Fruit fly (Drosophila melanogaster) whole organism, prepupa: ENCODE measurements around the gene Tbcd.

ENCODE experiments used
- Blimp-1 ChIP-seq: fragments of 200-800 bp; sonication (Bioruptor generic); optimal IDR thresholded peaks from 3 replicates; lab custom pipeline; 2017; ENCODE audit warnings: missing biosample characterization, missing genetic modification characterization, mild to moderate bottlenecking, moderate library complexity, missing genetic modification reagents
- CG10669 ChIP-seq: fragments of 200-800 bp; sonication (Bioruptor generic); optimal IDR thresholded peaks from 3 replicates; lab custom pipeline; 2018; ENCODE audit warnings: missing biosample characterization, mild to moderate bottlenecking, missing genetic modification characterization, moderate library complexity
- CG11294 ChIP-seq: fragments of 200-800 bp; sonication (Bioruptor generic); IDR thresholded peaks from 2 replicates; pipeline ENCODE4 v1.3.6; 2022; ENCODE audit warnings: missing biosample characterization, missing genetic modification characterization
- CG11762 ChIP-seq: fragments of 200-800 bp; sonication (Bioruptor generic); optimal IDR thresholded peaks from 3 replicates; lab custom pipeline; 2016; ENCODE audit warnings: missing biosample characterization, missing genetic modification characterization; ENCODE audit not compliant: insufficient read depth
- CG11902 ChIP-seq: fragments of 200-800 bp; sonication (Bioruptor generic); optimal IDR thresholded peaks from 3 replicates; lab custom pipeline; 2016; ENCODE audit warnings: missing biosample characterization, missing genetic modification characterization
- CG15336 ChIP-seq: fragments of 200-800 bp; sonication (Bioruptor generic); IDR thresholded peaks from 2 replicates; pipeline ENCODE4 v1.3.6; 2022; ENCODE audit warnings: missing biosample characterization, missing genetic modification characterization
- CG16779 ChIP-seq: fragments of 200-800 bp; sonication (Bioruptor generic); optimal IDR thresholded peaks from 3 replicates; lab custom pipeline; 2017; ENCODE audit warnings: missing biosample characterization, mild to moderate bottlenecking, missing genetic modification characterization
- CG3032 ChIP-seq: fragments of 200-800 bp; optimal IDR thresholded peaks from 2 replicates; lab custom pipeline; 2019; ENCODE audit warnings: missing biosample characterization, mild to moderate bottlenecking, missing genetic modification characterization, moderate library complexity
- CG31627 ChIP-seq: fragments of 200-800 bp; sonication (Bioruptor generic); optimal IDR thresholded peaks from 3 replicates; lab custom pipeline; 2016; ENCODE audit warnings: missing biosample characterization, missing genetic modification characterization
- CG32006 ChIP-seq: fragments of 200-800 bp; sonication (Bioruptor generic); optimal IDR thresholded peaks from 3 replicates; lab custom pipeline; 2017; ENCODE audit warnings: missing biosample characterization, mild to moderate bottlenecking, missing genetic modification characterization
- CG34406 ChIP-seq: fragments of 200-800 bp; sonication (Bioruptor generic); optimal IDR thresholded peaks from 3 replicates; lab custom pipeline; 2016; ENCODE audit warnings: missing biosample characterization, missing genetic modification characterization
- CG3919 ChIP-seq: fragments of 200-800 bp; sonication (Bioruptor generic); optimal IDR thresholded peaks from 3 replicates; lab custom pipeline; 2016; ENCODE audit warnings: missing biosample characterization, missing genetic modification characterization
- CG4318 ChIP-seq: fragments of 200-800 bp; sonication (Bioruptor generic); optimal IDR thresholded peaks from 3 replicates; lab custom pipeline; 2017; ENCODE audit warnings: missing biosample characterization, mild to moderate bottlenecking, missing genetic modification characterization
- CG6163 ChIP-seq: fragments of 200-800 bp; sonication (Bioruptor generic); IDR thresholded peaks from 3 replicates; pipeline ENCODE4 v1.3.6; 2022; ENCODE audit warnings: missing biosample characterization, missing genetic modification characterization
- CG6792 ChIP-seq: fragments of 200-800 bp; sonication (Bioruptor generic); optimal IDR thresholded peaks from 3 replicates; lab custom pipeline; 2016; ENCODE audit warnings: missing biosample characterization, missing genetic modification characterization
- CG6808 ChIP-seq: fragments of 200-800 bp; sonication (Bioruptor generic); optimal IDR thresholded peaks from 3 replicates; lab custom pipeline; 2017; ENCODE audit warnings: missing biosample characterization, missing genetic modification characterization, mild to moderate bottlenecking, moderate library complexity, missing genetic modification reagents
- CG6854 ChIP-seq: fragments of 200-800 bp; sonication (Bioruptor generic); optimal IDR thresholded peaks from 2 replicates; lab custom pipeline; 2017; ENCODE audit warnings: missing biosample characterization, mild to moderate bottlenecking, missing genetic modification characterization
- CG7368 ChIP-seq: fragments of 200-800 bp; sonication (Bioruptor generic); optimal IDR thresholded peaks from 3 replicates; lab custom pipeline; 2016; ENCODE audit warnings: missing biosample characterization, missing genetic modification characterization
- CG8119 ChIP-seq: fragments of 200-800 bp; sonication (Bioruptor generic); IDR thresholded peaks from 3 replicates; pipeline ENCODE4 v1.3.6; 2022; ENCODE audit warnings: missing biosample characterization, missing genetic modification characterization
- CG8319 ChIP-seq: fragments of 200-800 bp; sonication (Bioruptor generic); optimal IDR thresholded peaks from 3 replicates; lab custom pipeline; 2016; ENCODE audit warnings: missing biosample characterization, missing genetic modification characterization
- CG8632 ChIP-seq: fragments of 200-800 bp; sonication (Bioruptor generic); optimal IDR thresholded peaks from 3 replicates; lab custom pipeline; 2016; ENCODE audit warnings: missing biosample characterization, missing genetic modification characterization
- Eip75B ChIP-seq: fragments of 200-800 bp; sonication (Bioruptor generic); optimal IDR thresholded peaks from 3 replicates; lab custom pipeline; 2016; ENCODE audit warnings: missing biosample characterization, missing genetic modification characterization
- Eip78C ChIP-seq: fragments of 200-800 bp; sonication (Bioruptor generic); peaks from one replicate; lab custom pipeline; 2016; ENCODE audit warnings: missing biosample characterization, missing genetic modification characterization
- Ets21C ChIP-seq: fragments of 200-800 bp; sonication (Bioruptor generic); optimal IDR thresholded peaks from 3 replicates; lab custom pipeline; 2016; ENCODE audit warnings: missing biosample characterization, missing genetic modification characterization
- Ets96B ChIP-seq: fragments of 200-800 bp; optimal IDR thresholded peaks from 2 replicates; lab custom pipeline; 2019; ENCODE audit warnings: missing biosample characterization, mild to moderate bottlenecking, missing genetic modification characterization, moderate library complexity
- Hr38 ChIP-seq: sonication (Bioruptor generic); optimal IDR thresholded peaks from 2 replicates; lab custom pipeline; 2016; ENCODE audit warnings: missing biosample characterization, missing genetic modification characterization
- Hr4 ChIP-seq: fragments of 200-800 bp; sonication (Bioruptor generic); optimal IDR thresholded peaks from 3 replicates; lab custom pipeline; 2016; ENCODE audit warnings: missing biosample characterization, missing genetic modification characterization
- Lpt ChIP-seq: fragments of 200-800 bp; sonication (Bioruptor generic); optimal IDR thresholded peaks from 3 replicates; lab custom pipeline; 2016; ENCODE audit warnings: missing biosample characterization, missing genetic modification characterization
- Met ChIP-seq: fragments of 200-800 bp; sonication (Bioruptor generic); optimal IDR thresholded peaks from 3 replicates; lab custom pipeline; 2016; ENCODE audit warnings: missing biosample characterization, missing genetic modification characterization
- OdsH ChIP-seq: fragments of 200-800 bp; sonication (Bioruptor generic); optimal IDR thresholded peaks from 3 replicates; lab custom pipeline; 2016; ENCODE audit warnings: missing biosample characterization, missing genetic modification characterization
- Smox ChIP-seq: fragments of 200-800 bp; sonication (Bioruptor generic); optimal IDR thresholded peaks from 3 replicates; lab custom pipeline; 2016; ENCODE audit warnings: missing biosample characterization, missing genetic modification characterization
- Sox102F ChIP-seq: fragments of 200-800 bp; sonication (Bioruptor generic); optimal IDR thresholded peaks from 2 replicates; lab custom pipeline; 2016; ENCODE audit warnings: missing biosample characterization, mild to moderate bottlenecking, missing genetic modification characterization
- Sox14 ChIP-seq: fragments of 200-800 bp; sonication (Bioruptor generic); optimal IDR thresholded peaks from 3 replicates; lab custom pipeline; 2016; ENCODE audit warnings: missing biosample characterization, missing genetic modification characterization
- achi ChIP-seq: fragments of 200-800 bp; sonication (Bioruptor generic); optimal IDR thresholded peaks from 3 replicates; lab custom pipeline; 2016; ENCODE audit warnings: missing biosample characterization, missing genetic modification characterization
- acj6 ChIP-seq: fragments of 200-800 bp; sonication (Bioruptor generic); optimal IDR thresholded peaks from 3 replicates; lab custom pipeline; 2016; ENCODE audit warnings: missing biosample characterization, missing genetic modification characterization
- cyc ChIP-seq: fragments of 200-800 bp; sonication (Bioruptor generic); optimal IDR thresholded peaks from 3 replicates; lab custom pipeline; 2016; ENCODE audit warnings: missing biosample characterization, missing genetic modification characterization
- dac ChIP-seq: fragments of 200-800 bp; sonication (Bioruptor generic); optimal IDR thresholded peaks from 2 replicates; lab custom pipeline; 2017; ENCODE audit warnings: missing biosample characterization, mild to moderate bottlenecking, missing genetic modification characterization
- dsx ChIP-seq: fragments of 200-800 bp; optimal IDR thresholded peaks from 3 replicates; lab custom pipeline; 2019; ENCODE audit warnings: missing biosample characterization, mild to moderate bottlenecking, missing genetic modification characterization, moderate library complexity; ENCODE audit not compliant: poor library complexity, severe bottlenecking
- fd59A ChIP-seq: fragments of 200-800 bp; sonication (Bioruptor generic); optimal IDR thresholded peaks from 2 replicates; lab custom pipeline; 2017; ENCODE audit warnings: missing biosample characterization, mild to moderate bottlenecking, missing genetic modification characterization, missing genetic modification reagents
- fd85E ChIP-seq: fragments of 200-800 bp; sonication (Bioruptor generic); optimal IDR thresholded peaks from 3 replicates; lab custom pipeline; 2016; ENCODE audit warnings: missing biosample characterization, missing genetic modification characterization
- fkh ChIP-seq: fragments of 200-800 bp; sonication (Bioruptor generic); optimal IDR thresholded peaks from 3 replicates; lab custom pipeline; 2017; ENCODE audit warnings: missing biosample characterization, mild to moderate bottlenecking, missing genetic modification characterization, moderate library complexity
- lz ChIP-seq: fragments of 200-800 bp; sonication (Bioruptor generic); optimal IDR thresholded peaks from 3 replicates; lab custom pipeline; 2016; ENCODE audit warnings: missing biosample characterization, missing genetic modification characterization
- net ChIP-seq: fragments of 200-800 bp; sonication (Bioruptor generic); optimal IDR thresholded peaks from 3 replicates; lab custom pipeline; 2016; ENCODE audit warnings: missing biosample characterization, missing genetic modification characterization
- salr ChIP-seq, 2 experiments: fragments of 200-800 bp; sonication (Bioruptor generic); optimal IDR thresholded peaks; 3 replicates each; lab custom pipeline; 2016 to 2018; ENCODE audit warnings: missing biosample characterization in 2 of 2, missing genetic modification characterization in 2 of 2, mild to moderate bottlenecking in 1 of 2
- spab ChIP-seq: fragments of 200-800 bp; sonication (Bioruptor generic); optimal IDR thresholded peaks from 2 replicates; lab custom pipeline; 2017; ENCODE audit warnings: missing biosample characterization, mild to moderate bottlenecking, missing genetic modification characterization, missing genetic modification reagents
- ss ChIP-seq, 2 experiments: fragments of 200-800 bp; sonication (Bioruptor generic); optimal IDR thresholded peaks; 2 replicates in 1 of 2; 3 replicates in 1 of 2; lab custom pipeline; 2017 to 2018; ENCODE audit warnings: mild to moderate bottlenecking in 2 of 2, missing biosample characterization in 2 of 2, missing genetic modification characterization in 2 of 2, moderate library complexity in 1 of 2
- topi ChIP-seq: fragments of 200-800 bp; sonication (Bioruptor generic); optimal IDR thresholded peaks from 3 replicates; lab custom pipeline; 2016; ENCODE audit warnings: missing biosample characterization, missing genetic modification characterization

Gene Tbcd

DNA sequence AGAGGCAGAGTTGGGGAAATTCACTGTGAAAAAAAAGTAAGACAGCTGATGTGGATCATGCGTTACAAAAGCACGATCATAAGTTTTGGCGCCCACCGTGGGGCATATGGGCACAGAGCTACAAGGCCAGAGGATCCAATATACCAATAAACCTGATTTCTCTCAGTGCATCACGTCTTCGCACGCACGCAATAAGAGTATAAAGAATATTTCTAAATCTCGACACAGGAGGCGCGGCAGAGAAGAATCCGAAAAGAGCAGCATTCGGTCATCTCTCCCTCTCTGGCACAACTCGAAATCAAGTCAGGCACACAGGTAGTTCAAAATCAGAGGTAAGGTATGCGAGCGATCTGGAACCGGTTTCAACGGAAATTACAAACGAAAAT lies 16.2 kb downstream of the Tbcd start (continued):
- TF ChIP-seq CG7368 (peak; percentile 89), Blimp-1 (GFP tag; lab: Kevin White, UChicago) (peak; percentile 81), CG8632 (GFP tag; lab: Kevin White, UChicago) (peak; percentile 86), CG8319 (GFP tag; lab: Kevin White, UChicago) (peak; percentile 83), Hr4 (peak; percentile 89), Smox (GFP tag; lab: Kevin White, UChicago) (peak; percentile 93), CG11762 (GFP tag; lab: Kevin White, UChicago) (peak; percentile 84), net (peak; percentile 85), Eip78C (GFP tag; lab: Kevin White, UChicago) (peak; percentile 96), CG6854 (GFP tag; lab: Kevin White, UChicago) (peak; percentile 92), salr (GFP tag; optimal IDR thresholded peaks at IDR 0.05; lab: Kevin White, UChicago) (peak; percentile 68 to 95), CG4318 (peak; percentile 75), CG8119 (GFP tag; lab: Robert Waterston, UW) (peak; percentile 92), CG31627 (GFP tag; lab: Kevin White, UChicago) (peak; percentile 95), spab (peak; percentile 94), CG16779 (peak; percentile 85), CG6808 (GFP tag; lab: Kevin White, UChicago) (peak; percentile 95), ss (GFP tag; optimal IDR thresholded peaks at IDR 0.05; lab: Kevin White, UChicago) (peak; percentile 94 to 99), CG3032 (tag; lab: Kevin White, UChicago) (peak; percentile 95), Hr38 (GFP tag; lab: Kevin White, UChicago) (no peak), achi (GFP tag; lab: Kevin White, UChicago) (peak; percentile 93), Eip75B (GFP tag; lab: Kevin White, UChicago) (peak; percentile 95), fd59A (peak; percentile 97), fkh (peak; percentile 35), dsx (GFP tag; lab: Kevin White, UChicago) (peak; percentile 92)

dm6 chr2L:2164520-2165237 lies 17.4 kb downstream of the Tbcd start:
- TF ChIP-seq CG6854 (GFP tag; lab: Kevin White, UChicago) (peak; percentile 87), fd85E (GFP tag; lab: Kevin White, UChicago) (peak; percentile 71), OdsH (peak; percentile 83), Smox (GFP tag; lab: Kevin White, UChicago) (peak; percentile 95), Eip78C (GFP tag; lab: Kevin White, UChicago) (peak; percentile 98), Hr38 (GFP tag; lab: Kevin White, UChicago) (no peak), CG6163 (peak; percentile 95), CG3919 (GFP tag; lab: Kevin White, UChicago) (peak; percentile 96), dsx (GFP tag; lab: Kevin White, UChicago) (peak; percentile 93), acj6 (GFP tag; lab: Kevin White, UChicago) (peak; percentile 93), CG31627 (GFP tag; lab: Kevin White, UChicago) (peak; percentile 93), CG8119 (GFP tag; lab: Robert Waterston, UW) (peak; percentile 62; the same call in 2 of the 3 replicates), CG32006 (GFP tag; lab: Kevin White, UChicago) (peak; percentile 59), CG10669 (GFP tag; lab: Kevin White, UChicago) (peak; percentile 97), Sox14 (GFP tag; lab: Kevin White, UChicago) (peak; percentile 91), Sox102F (peak; percentile 94), lz (peak; percentile 94), dac (GFP tag; lab: Kevin White, UChicago) (no peak), CG6792 (GFP tag; lab: Kevin White, UChicago) (peak; percentile 92), Lpt (GFP tag; lab: Kevin White, UChicago) (peak; percentile 84), CG7368 (peak; percentile 86), spab (peak; percentile 97), CG11294 (GFP tag; lab: Robert Waterston, UW) (peak; percentile 35; the same call in 1 of the 2 replicates), CG34406 (GFP tag; lab: Kevin White, UChicago) (peak; percentile 91), salr (GFP tag; optimal IDR thresholded peaks at IDR 0.05; lab: Kevin White, UChicago) (peak; percentile 61 to 91), ss (GFP tag; optimal IDR thresholded peaks at IDR 0.05; lab: Kevin White, UChicago) (peak; percentile 97), Ets21C (GFP tag; lab: Kevin White, UChicago) (peak; percentile 86), Met (GFP tag; lab: Kevin White, UChicago) (peak; percentile 93), CG15336 (peak; percentile 61), CG11902 (peak; percentile 84), cyc (GFP tag; lab: Kevin White, UChicago) (peak; percentile 96), CG3032 (tag; lab: Kevin White, UChicago) (peak; percentile 97), Ets96B (tag; lab: Kevin White, UChicago) (peak; percentile 96), Hr4 (peak; percentile 24), topi (peak; percentile 96)
